Worm (Caenorhabditis elegans) whole organism, young adult: ENCODE results near the gene txdc-17.

ENCODE experiments used
- F22D6.2 ChIP-seq: sonication (generic microtip); optimal IDR thresholded peaks from 2 replicates; lab custom pipeline; 2016; ENCODE audit warnings: mild to moderate bottlenecking, missing genetic modification characterization, missing compliant biosample characterization
- F49E8.2 ChIP-seq: sonication (generic microtip); optimal IDR thresholded peaks from 3 replicates; lab custom pipeline; 2017; ENCODE audit warnings: missing genetic modification characterization, mild to moderate bottlenecking, missing compliant biosample characterization, antibody characterized with exemption, moderate library complexity; ENCODE audit not compliant: insufficient read depth
- Y53G8AR.9 ChIP-seq: fragments of 200-800 bp; sonication (Bioruptor generic); conservative IDR thresholded peaks from 2 replicates; pipeline ENCODE4 v1.3.6; 2022; ENCODE audit warnings: missing genetic modification reagents, missing genetic modification characterization, missing compliant biosample characterization
- Y79H2A.3 ChIP-seq: fragments of 200-800 bp; sonication (Bioruptor generic); conservative IDR thresholded peaks from 2 replicates; pipeline ENCODE4 v1.3.6; 2022; ENCODE audit warnings: missing genetic modification reagents, missing genetic modification characterization, missing compliant biosample characterization
- akir-1 ChIP-seq: fragments of 200-800 bp; sonication (Bioruptor generic); optimal IDR thresholded peaks from 2 replicates; lab custom pipeline; 2018; ENCODE audit warnings: mild to moderate bottlenecking, missing genetic modification characterization, moderate library complexity, missing compliant biosample characterization
- bed-1 ChIP-seq: fragments of 200-800 bp; sonication (Bioruptor generic); IDR thresholded peaks from 2 replicates; pipeline ENCODE4 v1.3.6; 2022; ENCODE audit warnings: missing genetic modification reagents, missing genetic modification characterization, missing compliant biosample characterization
- ceh-40 ChIP-seq: fragments of 200-800 bp; sonication (Bioruptor generic); IDR thresholded peaks from 2 replicates; pipeline ENCODE4 v1.3.6; 2022; ENCODE audit warnings: missing genetic modification characterization, missing compliant biosample characterization
- dpff-1 ChIP-seq: sonication (generic microtip); optimal IDR thresholded peaks from 2 replicates; lab custom pipeline; 2017; ENCODE audit warnings: mild to moderate bottlenecking, missing genetic modification characterization, missing compliant biosample characterization
- efl-1 ChIP-seq: fragments of 150-350 bp; optimal IDR thresholded peaks from 2 replicates; lab custom pipeline; 2014; ENCODE audit warnings: missing biosample characterization, missing genetic modification reagents, missing genetic modification characterization
- egrh-3 ChIP-seq: fragments of 200-800 bp; sonication (Bioruptor generic); IDR thresholded peaks from 2 replicates; pipeline ENCODE4 v1.3.6; 2022; ENCODE audit warnings: missing genetic modification reagents, missing genetic modification characterization, missing compliant biosample characterization
- ets-4 ChIP-seq: fragments of 200-800 bp; sonication (Bioruptor generic); optimal IDR thresholded peaks from 2 replicates; lab custom pipeline; 2018; ENCODE audit warnings: mild to moderate bottlenecking, missing genetic modification characterization, missing compliant biosample characterization
- gei-17 ChIP-seq: fragments of 200-800 bp; sonication (Bioruptor generic); optimal IDR thresholded peaks from 2 replicates; lab custom pipeline; 2018; ENCODE audit warnings: mild to moderate bottlenecking, missing genetic modification characterization, missing compliant biosample characterization
- hmg-1.2 ChIP-seq: fragments of 200-800 bp; sonication (Bioruptor generic); IDR thresholded peaks from 2 replicates; pipeline ENCODE4 v1.3.6; 2022; ENCODE audit warnings: missing genetic modification reagents, missing genetic modification characterization, missing compliant biosample characterization
- hmg-20 ChIP-seq: fragments of 200-800 bp; sonication (Bioruptor generic); IDR thresholded peaks from 2 replicates; pipeline ENCODE4 v1.3.6; 2022; ENCODE audit warnings: missing genetic modification reagents, missing genetic modification characterization, missing compliant biosample characterization
- let-526 ChIP-seq: fragments of 200-800 bp; sonication (Bioruptor generic); IDR thresholded peaks from 2 replicates; pipeline ENCODE4 v1.3.6; 2022; ENCODE audit warnings: missing genetic modification reagents, missing genetic modification characterization, missing compliant biosample characterization
- lin-54 ChIP-seq: fragments of 200-800 bp; sonication (Bioruptor generic); optimal IDR thresholded peaks from 2 replicates; lab custom pipeline; 2018; ENCODE audit warnings: mild to moderate bottlenecking, missing genetic modification characterization, missing compliant biosample characterization
- madf-3 ChIP-seq: fragments of 200-800 bp; sonication (Bioruptor generic); IDR thresholded peaks from 2 replicates; pipeline ENCODE4 v1.3.6; 2022; ENCODE audit warnings: missing genetic modification reagents, missing genetic modification characterization, missing compliant biosample characterization
- madf-8 ChIP-seq: fragments of 200-800 bp; sonication (Bioruptor generic); conservative IDR thresholded peaks from 2 replicates; pipeline ENCODE4 v1.3.6; 2022; ENCODE audit warnings: missing genetic modification reagents, missing genetic modification characterization, missing compliant biosample characterization
- mel-28 ChIP-seq: sonication (generic microtip); optimal IDR thresholded peaks from 2 replicates; lab custom pipeline; 2016; ENCODE audit warnings: borderline replicate concordance, mild to moderate bottlenecking, missing genetic modification characterization, missing compliant biosample characterization
- mxl-1 ChIP-seq: sonication (generic microtip); optimal IDR thresholded peaks from 2 replicates; lab custom pipeline; 2016; ENCODE audit warnings: missing genetic modification characterization, missing compliant biosample characterization
- nfyb-1 ChIP-seq: fragments of 200-800 bp; sonication (Bioruptor generic); IDR thresholded peaks from 2 replicates; pipeline ENCODE4 v1.3.6; 2022; ENCODE audit warnings: missing genetic modification reagents, missing genetic modification characterization, missing compliant biosample characterization
- nhr-120 ChIP-seq: fragments of 200-800 bp; sonication (Bioruptor generic); IDR thresholded peaks from 2 replicates; pipeline ENCODE4 v1.3.6; 2022; ENCODE audit warnings: missing genetic modification characterization, missing compliant biosample characterization
- nhr-80 ChIP-seq: sonication (generic microtip); optimal IDR thresholded peaks from 2 replicates; lab custom pipeline; 2016; ENCODE audit warnings: missing genetic modification characterization, missing compliant biosample characterization
- pbrm-1 ChIP-seq: fragments of 200-800 bp; sonication (Bioruptor generic); IDR thresholded peaks from 2 replicates; pipeline ENCODE4 v1.3.6; 2022; ENCODE audit warnings: missing genetic modification reagents, missing genetic modification characterization, missing compliant biosample characterization
- snpc-1.1 ChIP-seq: sonication (generic microtip); optimal IDR thresholded peaks from 2 replicates; lab custom pipeline; 2017; ENCODE audit warnings: missing genetic modification characterization, mild to moderate bottlenecking, missing compliant biosample characterization, antibody characterized with exemption, moderate library complexity, missing genotype, missing genetic modification reagents; ENCODE audit not compliant: insufficient read depth
- snpc-1.3 ChIP-seq: sonication (generic microtip); optimal IDR thresholded peaks from 2 replicates; lab custom pipeline; 2017; ENCODE audit warnings: missing genetic modification characterization, mild to moderate bottlenecking, missing compliant biosample characterization, antibody characterized with exemption, moderate library complexity, missing genotype, missing genetic modification reagents; ENCODE audit not compliant: insufficient read depth
- snpc-3.4 ChIP-seq: sonication (generic microtip); optimal IDR thresholded peaks from 2 replicates; lab custom pipeline; 2017; ENCODE audit warnings: missing genetic modification characterization, mild to moderate bottlenecking, missing compliant biosample characterization, antibody characterized with exemption, moderate library complexity, missing genotype, missing genetic modification reagents
- snpc-4 ChIP-seq, 5 experiments: fragments of 150-350 bp in 1 of 5; sonication (generic microtip) in 4 of 5; optimal IDR thresholded peaks; 2 replicates each; lab custom pipeline; 2014 to 2018; ENCODE audit warnings: missing genetic modification characterization in 5 of 5, missing biosample characterization in 3 of 5, antibody characterized with exemption in 2 of 5, mild to moderate bottlenecking in 2 of 5, missing compliant biosample characterization in 2 of 5, missing genotype in 2 of 5, moderate library complexity in 2 of 5, missing genetic modification reagents in 1 of 5
- sptf-2 ChIP-seq: fragments of 200-800 bp; sonication (Bioruptor generic); optimal IDR thresholded peaks from 2 replicates; lab custom pipeline; 2018; ENCODE audit warnings: mild to moderate bottlenecking, missing genetic modification characterization, missing compliant biosample characterization
- ztf-18 ChIP-seq: sonication (generic microtip); optimal IDR thresholded peaks from 2 replicates; lab custom pipeline; 2016; ENCODE audit warnings: missing genotype, mild to moderate bottlenecking, missing genetic modification characterization, missing compliant biosample characterization

The txdc-17 gene

DNA sequence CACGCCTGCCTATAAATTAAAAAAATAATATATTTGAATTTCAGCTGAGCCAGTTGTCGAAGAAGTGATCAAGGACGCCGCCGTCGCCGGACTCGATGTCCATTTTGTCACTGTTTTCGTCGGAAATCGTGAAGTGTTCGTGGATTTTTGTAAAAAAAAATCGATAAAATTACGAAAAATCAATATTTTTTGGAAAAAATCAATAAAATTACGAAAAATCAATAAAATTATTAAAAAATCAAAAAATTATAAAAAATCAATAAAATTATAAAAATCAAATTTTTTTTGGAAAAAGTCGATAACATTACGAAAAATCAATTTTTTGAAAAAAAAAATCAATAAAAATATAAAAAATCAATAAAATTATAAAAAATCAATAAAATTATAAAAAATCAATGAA is 535 bp downstream of the txdc-17 start:
- TF ChIP-seq hmg-20 (GFP tag; lab: Robert Waterston, UW), result no peak
- no peak for TF ChIP-seq mxl-1
- TF ChIP-seq snpc-4 (GFP tag; optimal IDR thresholded peaks at IDR 0.05; lab: Kevin White, UChicago), result no peak
- no peak for TF ChIP-seq snpc-4 (tag; optimal IDR thresholded peaks at IDR 0.05; lab: Kevin White, UChicago)
- no peak for TF ChIP-seq ceh-40 (GFP tag; lab: Robert Waterston, UW)
- no peak for TF ChIP-seq bed-1
- no peak for TF ChIP-seq mel-28
- no peak for TF ChIP-seq hmg-1.2 (GFP tag; lab: Robert Waterston, UW)
- no peak for TF ChIP-seq gei-17 (GFP tag; lab: Kevin White, UChicago)
- TF ChIP-seq nhr-120, result no peak
- no peak for TF ChIP-seq F22D6.2 (tag; lab: Kevin White, UChicago)
- no peak for TF ChIP-seq snpc-1.1 (tag; lab: Kevin White, UChicago)
- TF ChIP-seq Y53G8AR.9, result no peak
- no peak for TF ChIP-seq madf-3 (GFP tag; lab: Robert Waterston, UW)
- no peak for TF ChIP-seq sptf-2 (GFP tag; lab: Kevin White, UChicago)
- no peak for TF ChIP-seq lin-54 (GFP tag; lab: Kevin White, UChicago)
- no peak for TF ChIP-seq let-526 (GFP tag; lab: Robert Waterston, UW)
- TF ChIP-seq akir-1 (GFP tag; lab: Kevin White, UChicago), result no peak
- no peak for TF ChIP-seq pbrm-1
- TF ChIP-seq efl-1 (GFP tag; lab: Kevin White, UChicago), result no peak
- no peak for TF ChIP-seq Y79H2A.3 (GFP tag; lab: Robert Waterston, UW)

DNA sequence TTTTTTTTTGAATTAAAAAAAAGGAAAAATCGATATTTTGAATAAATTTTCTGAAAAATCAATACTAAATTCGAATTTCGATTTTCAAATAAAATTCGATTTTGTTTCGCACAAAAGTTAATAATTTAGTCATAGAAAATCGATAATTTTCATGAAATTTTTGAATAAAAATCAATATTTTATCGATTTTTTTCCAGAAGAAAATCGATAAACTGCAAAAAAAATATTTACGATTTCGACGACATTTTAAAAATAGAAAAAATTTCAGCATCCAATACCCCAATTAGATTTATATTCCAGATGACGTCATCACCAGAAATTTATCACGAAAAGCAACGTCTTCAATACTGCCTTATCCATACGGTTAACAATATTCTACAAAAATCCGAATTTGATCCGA is 1.9 kb downstream of the txdc-17 start, which contains the start of gene josd-1:
Gene josd-1 (plus strand): TSS at position 301 of the 400 bp plus-strand sequence.
- TF ChIP-seq nfyb-1 (GFP tag; lab: Robert Waterston, UW) (no peak), snpc-1.3 (no peak), madf-8 (GFP tag; lab: Robert Waterston, UW) (no peak), hmg-1.2 (GFP tag; lab: Robert Waterston, UW) (no peak), snpc-3.4 (tag; lab: Kevin White, UChicago) (no peak)

DNA sequence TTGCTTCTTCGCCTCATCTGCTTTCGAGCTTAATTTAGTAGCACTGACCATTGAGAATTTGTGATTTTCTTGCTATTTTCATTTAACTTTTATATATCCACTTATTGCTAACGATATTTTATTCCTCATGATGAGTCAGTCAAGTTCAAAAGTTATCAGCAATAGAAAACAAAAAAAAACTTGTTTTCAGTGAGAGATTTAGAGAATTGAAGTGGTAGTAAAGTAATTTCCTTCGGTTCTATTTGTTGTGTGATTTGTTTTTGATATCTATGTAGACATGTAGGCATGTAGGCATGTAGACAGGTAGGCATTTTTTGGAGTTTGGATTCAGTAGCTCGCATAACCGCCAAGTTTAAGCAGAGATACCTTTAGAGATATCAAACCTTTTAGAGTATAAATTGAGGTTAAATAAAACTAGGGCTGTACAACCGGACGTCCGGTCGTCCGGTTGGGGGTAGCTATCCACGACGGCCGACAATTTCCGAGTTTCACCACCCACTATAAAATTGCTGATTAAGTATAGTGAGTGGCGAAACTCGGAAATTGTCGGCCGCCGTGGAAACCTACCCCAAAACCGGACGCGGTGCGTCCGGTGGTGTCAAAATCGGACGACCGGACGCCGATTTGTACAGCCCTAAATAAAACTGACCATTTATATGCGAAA is 6.5 kb downstream of the txdc-17 start, which contains the start of gene Y71H2AR.2:
Gene Y71H2AR.2 (minus strand): TSS at position 51 of the 664 bp plus-strand sequence.
- TF ChIP-seq sptf-2 (GFP tag; lab: Kevin White, UChicago), result no peak
- no peak for TF ChIP-seq snpc-4 (GFP tag; optimal IDR thresholded peaks at IDR 0.05; lab: Kevin White, UChicago)
- peak in 2 of 4 experiments; percentile 60 to 81 for TF ChIP-seq snpc-4 (tag; optimal IDR thresholded peaks at IDR 0.05; lab: Kevin White, UChicago)

DNA sequence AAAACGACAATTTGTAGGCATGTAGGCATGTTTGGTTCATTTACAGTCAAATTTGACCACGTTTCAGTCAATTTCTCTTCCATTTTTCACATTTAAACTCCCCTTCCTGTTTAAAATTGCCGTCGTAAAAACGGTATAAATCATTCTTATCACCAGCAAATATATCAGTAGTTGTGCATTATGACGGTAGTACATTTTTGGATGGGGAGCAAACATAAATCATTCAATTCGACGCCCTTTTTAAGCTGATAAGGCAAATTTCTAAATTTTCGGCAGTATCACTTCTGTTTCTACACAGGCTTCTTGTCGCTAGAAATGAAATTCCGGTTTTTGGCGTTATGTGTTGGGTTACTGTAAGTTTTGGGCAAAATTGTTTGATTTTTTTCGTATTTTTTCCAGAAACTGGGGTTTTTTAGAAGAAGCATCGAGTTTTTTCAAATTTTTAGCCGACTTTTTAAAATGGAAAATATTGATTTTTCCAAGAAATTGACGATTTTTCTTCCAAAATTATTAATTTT is 7.5 kb downstream of the txdc-17 start, which contains the start of gene H34I24.2:
Gene H34I24.2 (plus strand): TSS at position 189 of the 518 bp plus-strand sequence.
- peak; percentile 1 for TF ChIP-seq ets-4 (GFP tag; lab: Kevin White, UChicago)
- no peak for TF ChIP-seq ztf-18
- TF ChIP-seq nhr-80 (tag; lab: Kevin White, UChicago), result peak; percentile 55
- no peak for TF ChIP-seq dpff-1 (tag; lab: Kevin White, UChicago)
- TF ChIP-seq F49E8.2 (tag; lab: Kevin White, UChicago), result no peak
- TF ChIP-seq egrh-3, result no peak
